Fruit fly (Drosophila melanogaster) whole organism: ENCODE results near the gene CG14957.

ENCODE experiments used
- CG8478 ChIP-seq: fragments of >200 bp; optimal IDR thresholded peaks from 2 replicates; lab custom pipeline; 2018; ENCODE audit warnings: inconsistent platforms
- Dll ChIP-seq: fragments of >200 bp; optimal IDR thresholded peaks from 2 replicates; lab custom pipeline; 2017
- pan ChIP-seq: fragments of >200 bp; optimal IDR thresholded peaks from 2 replicates; lab custom pipeline; 2017
- psq ChIP-seq: fragments of >200 bp; optimal IDR thresholded peaks from 2 replicates; lab custom pipeline; 2017

DNA sequence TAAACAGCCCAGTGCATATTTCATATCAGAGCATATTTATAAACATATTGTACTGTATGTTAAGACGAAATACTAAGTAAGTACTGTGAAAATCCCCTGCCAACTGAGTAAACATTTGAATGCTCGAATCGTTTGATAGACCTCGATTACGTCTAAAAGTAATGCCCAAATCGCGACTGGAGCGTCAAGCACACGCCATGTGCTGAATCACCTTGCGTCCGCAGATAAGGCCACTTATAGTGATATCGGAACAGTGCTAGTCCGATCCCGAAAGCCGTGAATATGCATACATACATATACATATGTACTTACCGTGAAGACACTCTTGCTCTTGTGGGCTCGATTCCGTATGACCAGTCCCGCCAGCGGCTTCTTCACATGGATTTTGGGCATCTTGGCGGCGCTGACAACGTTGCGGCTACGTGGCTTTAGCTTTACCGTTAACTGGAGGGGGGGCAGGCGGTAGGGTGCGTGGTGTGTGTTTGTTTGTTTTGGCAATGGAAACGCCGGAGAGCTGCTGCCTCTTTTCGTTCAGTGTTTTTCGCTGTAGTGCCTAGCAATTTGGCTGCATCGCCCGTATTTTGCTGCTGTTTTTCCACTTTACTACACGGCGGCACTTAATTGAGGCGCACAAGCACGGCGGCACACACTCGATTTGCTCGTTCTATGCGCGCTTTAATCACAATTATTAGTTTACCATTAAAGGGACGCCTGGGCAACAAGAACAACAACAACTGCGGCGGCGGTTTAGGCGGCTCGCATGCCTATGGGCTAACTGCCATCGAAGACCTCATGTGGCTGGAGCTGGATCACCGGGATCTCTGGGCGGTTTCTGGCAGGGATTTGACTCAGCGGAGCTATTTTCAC, 44.6 kb upstream of the CG14957 start:
- no peak for TF ChIP-seq CG8478 (lab: Kevin White, UChicago)
- no peak for TF ChIP-seq Dll (lab: Kevin White, UChicago)
- TF ChIP-seq pan = no peak
- TF ChIP-seq psq (lab: Kevin White, UChicago) = no peak
